Fruit fly (Drosophila melanogaster) whole organism, embryonic: ENCODE results near the gene CG8870.

Experiments used
- Antp ChIP-seq: fragments of 200-800 bp; sonication (Bioruptor generic); optimal IDR thresholded peaks from 3 replicates; lab custom pipeline; 2016; ENCODE audit warnings: missing biosample characterization, missing genetic modification characterization
- Awh ChIP-seq: fragments of 200-800 bp; sonication (Bioruptor generic); IDR thresholded peaks from 2 replicates; pipeline ENCODE4, ENCODE4 v1.3.6; 2022; ENCODE audit warnings: missing biosample characterization, missing genetic modification characterization
- CG10267 ChIP-seq: fragments of 200-800 bp; sonication (Bioruptor generic); optimal IDR thresholded peaks from 2 replicates; lab custom pipeline; 2018; ENCODE audit warnings: missing biosample characterization, mild to moderate bottlenecking, missing genetic modification characterization, moderate library complexity
- CG11247 ChIP-seq: fragments of 200-800 bp; sonication (Bioruptor generic); IDR thresholded peaks from 2 replicates; pipeline ENCODE4 v1.3.6; 2022; ENCODE audit warnings: missing biosample characterization, missing genetic modification characterization
- CG11398 ChIP-seq: fragments of 200-800 bp; sonication (Bioruptor generic); optimal IDR thresholded peaks from 2 replicates; lab custom pipeline; 2016; ENCODE audit warnings: missing biosample characterization, missing genetic modification characterization
- CG15601 ChIP-seq: fragments of 200-800 bp; sonication (Bioruptor generic); optimal IDR thresholded peaks from 3 replicates; lab custom pipeline; 2019; ENCODE audit warnings: missing biosample characterization, mild to moderate bottlenecking, missing genetic modification characterization, moderate library complexity
- CG16815 ChIP-seq: fragments of 200-800 bp; sonication (Bioruptor generic); optimal IDR thresholded peaks from 3 replicates; lab custom pipeline; 2017; ENCODE audit warnings: missing biosample characterization, mild to moderate bottlenecking, missing genetic modification characterization
- CG2889 ChIP-seq: fragments of 200-800 bp; sonication (Bioruptor generic); IDR thresholded peaks from 3 replicates; pipeline ENCODE4 v1.3.6; 2022; ENCODE audit warnings: missing biosample characterization, missing genetic modification characterization
- CG31441 ChIP-seq: fragments of 200-800 bp; sonication (Bioruptor generic); IDR thresholded peaks from 2 replicates; pipeline ENCODE4 v1.3.6; 2022; ENCODE audit warnings: missing biosample characterization, missing genetic modification characterization
- CG42726 ChIP-seq: fragments of 200-800 bp; sonication (Bioruptor generic); IDR thresholded peaks from 2 replicates; pipeline ENCODE4 v1.3.6; 2022; ENCODE audit warnings: missing biosample characterization, missing genetic modification characterization; ENCODE audit not compliant: partially characterized antibody
- CG4404 ChIP-seq: fragments of 200-800 bp; sonication (Bioruptor generic); IDR thresholded peaks from 2 replicates; pipeline ENCODE4 v1.3.6; 2022; ENCODE audit warnings: missing biosample characterization, missing genetic modification characterization
- CG6175 ChIP-seq: fragments of 200-800 bp; sonication (Bioruptor generic); IDR thresholded peaks from 3 replicates; pipeline ENCODE4 v1.3.6; 2022; ENCODE audit warnings: missing biosample characterization, missing genetic modification characterization
- CG8290 ChIP-seq, 3 experiments: fragments of 200-800 bp; sonication (Bioruptor generic); optimal IDR thresholded peaks; 2 replicates each; lab custom pipeline; 2016 to 2019; ENCODE audit warnings: missing biosample characterization in 3 of 3, missing genetic modification characterization in 3 of 3, mild to moderate bottlenecking in 2 of 3, moderate library complexity in 1 of 3
- CG8944 ChIP-seq: fragments of 200-800 bp; sonication (Bioruptor generic); optimal IDR thresholded peaks from 3 replicates; lab custom pipeline; 2016; ENCODE audit warnings: missing biosample characterization, missing genetic modification characterization
- CG9876 ChIP-seq: fragments of 200-800 bp; sonication (Bioruptor generic); optimal IDR thresholded peaks from 2 replicates; lab custom pipeline; 2016; ENCODE audit warnings: missing biosample characterization, missing genetic modification characterization
- CG9932 ChIP-seq: fragments of 200-800 bp; sonication (Bioruptor generic); IDR thresholded peaks from 2 replicates; pipeline ENCODE4 v1.3.6; 2022; ENCODE audit warnings: missing biosample characterization, missing genetic modification characterization
- Camta ChIP-seq: fragments of 200-800 bp; sonication (Bioruptor generic); optimal IDR thresholded peaks from 2 replicates; lab custom pipeline; 2016; ENCODE audit warnings: missing biosample characterization, missing genetic modification characterization
- CrebB ChIP-seq: fragments of 200-800 bp; sonication (Bioruptor generic); optimal IDR thresholded peaks from 3 replicates; lab custom pipeline; 2018; ENCODE audit warnings: missing biosample characterization, mild to moderate bottlenecking, missing genetic modification characterization
- D ChIP-seq, 2 experiments: fragments of 200-800 bp in 1 of 2; fragments of >200 bp in 1 of 2; sonication (Bioruptor generic) in 1 of 2; optimal IDR thresholded peaks; 2 replicates in 1 of 2; 3 replicates in 1 of 2; lab custom pipeline; 2017; ENCODE audit warnings: mild to moderate bottlenecking in 1 of 2, missing biosample characterization in 1 of 2, missing genetic modification characterization in 1 of 2, missing genetic modification reagents in 1 of 2
- Dip2 ChIP-seq: fragments of 200-800 bp; sonication (Bioruptor generic); IDR thresholded peaks from 2 replicates; pipeline ENCODE4 v1.3.6; 2022; ENCODE audit warnings: missing biosample characterization, missing genetic modification characterization
- E2f2 ChIP-seq: fragments of 200-800 bp; sonication (Bioruptor generic); IDR thresholded peaks from 2 replicates; pipeline ENCODE4 v1.3.6; 2022; ENCODE audit warnings: missing biosample characterization, missing genetic modification characterization
- Hmr ChIP-seq: fragments of 200-800 bp; sonication (Bioruptor generic); optimal IDR thresholded peaks from 3 replicates; lab custom pipeline; 2017; ENCODE audit warnings: mild to moderate bottlenecking, missing biosample characterization, missing genetic modification reagents, missing genetic modification characterization
- Hr3 ChIP-seq: fragments of 200-800 bp; sonication (Bioruptor generic); optimal IDR thresholded peaks from 3 replicates; lab custom pipeline; 2016; ENCODE audit warnings: missing biosample characterization, missing genetic modification characterization
- Meics ChIP-seq: fragments of 200-800 bp; sonication (Bioruptor generic); optimal IDR thresholded peaks from 2 replicates; lab custom pipeline; 2017; ENCODE audit warnings: missing biosample characterization, mild to moderate bottlenecking, missing genetic modification characterization
- NC2α ChIP-seq: fragments of 200-800 bp; sonication (Bioruptor generic); optimal IDR thresholded peaks from 2 replicates; lab custom pipeline; 2016; ENCODE audit warnings: missing biosample characterization, missing genetic modification characterization
- NC2β ChIP-seq: fragments of 200-800 bp; sonication (Bioruptor generic); optimal IDR thresholded peaks from 2 replicates; lab custom pipeline; 2016; ENCODE audit warnings: missing biosample characterization, missing genetic modification characterization
- NfI ChIP-seq: fragments of 200-800 bp; sonication (Bioruptor generic); optimal IDR thresholded peaks from 3 replicates; lab custom pipeline; 2018; ENCODE audit warnings: missing biosample characterization, mild to moderate bottlenecking, missing genetic modification characterization, moderate library complexity
- Poxn ChIP-seq: fragments of 200-800 bp; sonication (Bioruptor generic); IDR thresholded peaks from 2 replicates; pipeline ENCODE4 v1.3.6; 2022; ENCODE audit warnings: missing biosample characterization, missing genetic modification characterization
- Ravus ChIP-seq: fragments of 200-800 bp; sonication (Bioruptor generic); IDR thresholded peaks from 2 replicates; pipeline ENCODE4 v1.3.6; 2022; ENCODE audit warnings: missing biosample characterization, missing genetic modification characterization
- Six4 ChIP-seq: fragments of 200-800 bp; sonication (Bioruptor generic); optimal IDR thresholded peaks from 2 replicates; lab custom pipeline; 2016; ENCODE audit warnings: missing biosample characterization, missing genetic modification characterization
- Sry-β ChIP-seq: fragments of 200-800 bp; sonication (Bioruptor generic); optimal IDR thresholded peaks from 2 replicates; lab custom pipeline; 2018; ENCODE audit warnings: missing biosample characterization, mild to moderate bottlenecking, missing genetic modification characterization, moderate library complexity
- Taf1 ChIP-seq: fragments of 200-800 bp; sonication (Bioruptor generic); IDR thresholded peaks from 2 replicates; pipeline ENCODE4 v1.3.6; 2022; ENCODE audit warnings: missing biosample characterization, missing genetic modification characterization
- croc ChIP-seq: fragments of 200-800 bp; sonication (Bioruptor generic); conservative IDR thresholded peaks from 3 replicates; pipeline ENCODE4 v1.3.6; 2022; ENCODE audit warnings: missing biosample characterization, missing genetic modification characterization
- da ChIP-seq: fragments of 200-800 bp; sonication (Bioruptor generic); optimal IDR thresholded peaks from 2 replicates; lab custom pipeline; 2016; ENCODE audit warnings: missing biosample characterization, missing genetic modification characterization
- eve ChIP-seq, 2 experiments: fragments of >200 bp; optimal IDR thresholded peaks; 2 replicates each; lab custom pipeline; 2017; ENCODE audit warnings: missing biosample characterization in 2 of 2, missing genetic modification characterization in 2 of 2
- eyg ChIP-seq: fragments of 200-800 bp; sonication (Bioruptor generic); optimal IDR thresholded peaks from 3 replicates; lab custom pipeline; 2016; ENCODE audit warnings: missing biosample characterization, missing genetic modification characterization
- ftz-f1 ChIP-seq: fragments of 200-800 bp; sonication (Bioruptor generic); optimal IDR thresholded peaks from 2 replicates; lab custom pipeline; 2016; ENCODE audit warnings: missing biosample characterization, missing genetic modification characterization
- gsb-n ChIP-seq: fragments of 200-800 bp; sonication (Bioruptor generic); optimal IDR thresholded peaks from 3 replicates; lab custom pipeline; 2018; ENCODE audit warnings: missing biosample characterization, mild to moderate bottlenecking, missing genetic modification characterization
- nau ChIP-seq: fragments of 200-800 bp; sonication (Bioruptor generic); optimal IDR thresholded peaks from 3 replicates; lab custom pipeline; 2017; ENCODE audit warnings: missing biosample characterization, mild to moderate bottlenecking, missing genetic modification characterization, missing genetic modification reagents
- org-1 ChIP-seq: fragments of 200-800 bp; sonication (Bioruptor generic); optimal IDR thresholded peaks from 2 replicates; lab custom pipeline; 2017; ENCODE audit warnings: missing biosample characterization, missing genetic modification characterization
- prd ChIP-seq, 3 experiments: fragments of >200 bp in 2 of 3; fragments of 200-800 bp in 1 of 3; sonication (Bioruptor generic) in 1 of 3; optimal IDR thresholded peaks in 2 of 3; IDR thresholded peaks in 1 of 3; 2 replicates in 2 of 3; 3 replicates in 1 of 3; pipeline versions ENCODE4 v1.3.6 to Lab custom; 2017 to 2022; ENCODE audit warnings: missing biosample characterization in 1 of 3, missing genetic modification characterization in 1 of 3
- sima ChIP-seq: fragments of 200-800 bp; sonication (Bioruptor generic); optimal IDR thresholded peaks from 2 replicates; lab custom pipeline; 2016; ENCODE audit warnings: missing biosample characterization, missing genetic modification characterization
- slp2 ChIP-seq: fragments of 200-800 bp; sonication (Bioruptor generic); optimal IDR thresholded peaks from 2 replicates; lab custom pipeline; 2016; ENCODE audit warnings: missing biosample characterization, missing genetic modification characterization
- sr ChIP-seq: fragments of 200-800 bp; sonication (Bioruptor generic); IDR thresholded peaks from 3 replicates; pipeline ENCODE4 v1.3.6; 2022; ENCODE audit warnings: missing biosample characterization, missing genetic modification characterization
- twi ChIP-seq: fragments of 200-800 bp; optimal IDR thresholded peaks from 2 replicates; lab custom pipeline; 2019; ENCODE audit warnings: missing biosample characterization, mild to moderate bottlenecking, missing genetic modification characterization, moderate library complexity
- unc-4 ChIP-seq: fragments of 200-800 bp; sonication (Bioruptor generic); IDR thresholded peaks from 2 replicates; pipeline ENCODE4 v1.3.6; 2022; ENCODE audit warnings: missing biosample characterization, missing genetic modification characterization; ENCODE audit not compliant: partially characterized antibody
- vnd ChIP-seq: fragments of 200-800 bp; sonication (Bioruptor generic); IDR thresholded peaks from 3 replicates; pipeline ENCODE4 v1.3.6; 2022; ENCODE audit warnings: missing biosample characterization, missing genetic modification characterization; ENCODE audit not compliant: partially characterized antibody

Gene CG8870

dm6 chr3R:13382656-13383142 is 3.1 kb downstream of the CG8870 start (continued):
- no peak for TF ChIP-seq da (GFP tag; lab: Kevin White, UChicago)
- no peak for TF ChIP-seq croc
- no peak for TF ChIP-seq sima
- TF ChIP-seq CG15601 (tag; lab: Kevin White, UChicago) = no peak
- TF ChIP-seq CG16815 = no peak
- no peak for TF ChIP-seq unc-4 (GFP tag; lab: Robert Waterston, UW)
- no peak for TF ChIP-seq NC2α (GFP tag; lab: Kevin White, UChicago)
- no peak for TF ChIP-seq D (optimal IDR thresholded peaks at IDR 0.05; lab: Kevin White, UChicago)
- no peak for TF ChIP-seq D (GFP tag; optimal IDR thresholded peaks at IDR 0.05; lab: Kevin White, UChicago)
- no peak for TF ChIP-seq sr (GFP tag; lab: Robert Waterston, UW)
- TF ChIP-seq CG31441 (GFP tag; lab: Robert Waterston, UW) = no peak
- no peak for TF ChIP-seq Antp (GFP tag; lab: Kevin White, UChicago)
- TF ChIP-seq E2f2 (GFP tag; lab: Robert Waterston, UW) = no peak
- peak; percentile 39; the same call in 1 of the 2 replicates for TF ChIP-seq CG9932
- TF ChIP-seq Hr3 (GFP tag; lab: Kevin White, UChicago) = no peak
- no peak for TF ChIP-seq Taf1
- no peak for TF ChIP-seq CG8944 (GFP tag; lab: Kevin White, UChicago)
- TF ChIP-seq CG4404 (GFP tag; lab: Robert Waterston, UW) = no peak
- TF ChIP-seq gsb-n (tag; lab: Kevin White, UChicago) = no peak
- no peak for TF ChIP-seq CrebB (tag; lab: Kevin White, UChicago)
- TF ChIP-seq Poxn (GFP tag; lab: Robert Waterston, UW) = no peak
- no peak for TF ChIP-seq CG9876 (GFP tag; lab: Kevin White, UChicago)
- no peak for TF ChIP-seq Meics (GFP tag; lab: Kevin White, UChicago)
- TF ChIP-seq Ravus (GFP tag; lab: Robert Waterston, UW) = no peak
- no peak for TF ChIP-seq org-1 (GFP tag; lab: Kevin White, UChicago)
- TF ChIP-seq ftz-f1 (GFP tag; lab: Kevin White, UChicago) = peak; percentile 69
- TF ChIP-seq slp2 (GFP tag; lab: Kevin White, UChicago) = no peak
- no peak for TF ChIP-seq Awh (GFP tag; lab: Robert Waterston, UW)
- TF ChIP-seq CG6175 (GFP tag; lab: Robert Waterston, UW) = no peak
- no peak for TF ChIP-seq CG8290 (GFP tag; optimal IDR thresholded peaks at IDR 0.05; lab: Kevin White, UChicago)
- no peak for TF ChIP-seq CG8290 (tag; optimal IDR thresholded peaks at IDR 0.05; lab: Kevin White, UChicago)
- no peak for TF ChIP-seq CG11247 (GFP tag; lab: Robert Waterston, UW)
- TF ChIP-seq Six4 = peak; percentile 5
- TF ChIP-seq CG42726 (GFP tag; lab: Robert Waterston, UW) = no peak
- TF ChIP-seq eve (GFP tag; optimal IDR thresholded peaks at IDR 0.05; lab: Kevin White, UChicago) = no peak
- TF ChIP-seq Dip2 = no peak
- no peak for TF ChIP-seq Hmr

dm6 chr3R:13385105-13385504 is 5.5 kb downstream of the CG8870 start:
- TF ChIP-seq CG11398 (GFP tag; lab: Kevin White, UChicago) (no peak), Sry-β (GFP tag; lab: Kevin White, UChicago) (no peak), CG2889 (GFP tag; lab: Robert Waterston, UW) (no peak), prd (optimal IDR thresholded peaks at IDR 0.05; lab: Kevin White, UChicago) (no peak), prd (GFP tag; IDR thresholded peaks at IDR 0.05; lab: Robert Waterston, UW) (no peak), NfI (GFP tag; lab: Kevin White, UChicago) (no peak), CG10267 (tag; lab: Kevin White, UChicago) (no peak), Camta (GFP tag; lab: Kevin White, UChicago) (no peak), eyg (no peak), nau (GFP tag; lab: Kevin White, UChicago) (no peak), twi (tag; lab: Kevin White, UChicago) (no peak), vnd (GFP tag; lab: Robert Waterston, UW) (no peak), NC2β (GFP tag; lab: Kevin White, UChicago) (no peak)
